Worm (Caenorhabditis elegans) whole organism, L2 larva: ENCODE data around the gene ssq-1.

Source experiments
- alr-1 ChIP-seq: fragments of 150-350 bp; optimal IDR thresholded peaks from 2 replicates; lab custom pipeline; 2014; ENCODE audit warnings: missing biosample characterization, missing genetic modification characterization
- zag-1 ChIP-seq: fragments of 150-350 bp; optimal IDR thresholded peaks from 2 replicates; lab custom pipeline; 2014; ENCODE audit warnings: missing biosample characterization, missing genetic modification characterization
- ztf-11 ChIP-seq: sonication (generic microtip); optimal IDR thresholded peaks from 2 replicates; lab custom pipeline; 2017; ENCODE audit warnings: missing biosample characterization, missing genetic modification characterization

- TF ChIP-seq alr-1 (tag; lab: Kevin White, UChicago), result no peak
- no peak for TF ChIP-seq zag-1
- no peak for TF ChIP-seq ztf-11 (tag; lab: Kevin White, UChicago)
These were observed 2.6 kb downstream of the ssq-1 start for ce11 chrIV:9854952-9855351.
